Worm (Caenorhabditis elegans): Measurements from ENCODE around the gene nas-24.

The nas-24 gene

DNA sequence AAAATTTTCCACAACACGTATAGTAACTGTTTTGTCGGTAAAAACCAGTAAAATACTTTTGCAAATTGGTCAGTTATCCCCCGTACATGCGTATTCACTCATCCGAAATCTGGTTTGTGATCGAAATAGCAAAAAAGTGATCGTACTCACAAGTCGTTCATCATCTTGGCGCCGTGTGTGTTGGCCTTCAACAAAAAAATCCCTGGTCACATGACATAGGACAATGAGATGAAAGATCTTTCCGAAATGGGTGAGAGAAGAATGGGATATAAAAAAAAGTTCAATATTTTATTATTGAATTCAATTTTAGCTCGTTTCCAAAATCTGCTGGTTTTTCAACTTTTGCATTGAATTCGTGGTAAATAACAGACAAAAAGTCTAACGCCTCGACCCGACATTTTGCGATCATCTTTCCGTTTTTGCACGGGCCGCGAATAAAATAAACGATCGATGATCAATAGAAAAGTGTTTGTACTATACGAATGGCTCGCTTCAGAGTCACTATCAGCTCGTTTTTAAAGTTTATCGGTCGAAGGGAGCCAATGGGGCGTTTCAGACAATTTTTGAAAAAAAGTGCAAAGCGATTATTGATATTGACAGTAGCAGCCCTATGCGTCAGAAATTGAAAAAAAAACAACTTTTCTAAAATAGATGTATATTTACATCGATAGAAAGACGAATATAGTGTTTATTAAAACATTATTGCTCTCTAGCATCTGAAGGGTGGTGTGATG, 18.9 kb downstream of the nas-24 start:
- no peak for TF ChIP-seq unc-120 (tag; optimal IDR thresholded peaks at IDR 0.05; ENCODE audit: poor library complexity, severe bottlenecking)
- no peak for TF ChIP-seq ces-1 (GFP tag; optimal IDR thresholded peaks at IDR 0.05)
- no peak for TF ChIP-seq drap-1 (GFP tag; optimal IDR thresholded peaks at IDR 0.05)
- TF ChIP-seq mab-5 (tag; optimal IDR thresholded peaks at IDR 0.05), result no peak
- no peak for TF ChIP-seq lsy-2 (tag; optimal IDR thresholded peaks at IDR 0.05)
- no peak for TF ChIP-seq zip-8 (tag; optimal IDR thresholded peaks at IDR 0.05)
- no peak for TF ChIP-seq unc-39 (tag; optimal IDR thresholded peaks at IDR 0.05)
- no peak for TF ChIP-seq ham-2 (GFP tag; optimal IDR thresholded peaks at IDR 0.05)
- TF ChIP-seq ceh-83 (GFP tag; optimal IDR thresholded peaks at IDR 0.05), result no peak
- TF ChIP-seq nhr-28 (tag; optimal IDR thresholded peaks at IDR 0.05), result no peak
- no peak for TF ChIP-seq ceh-43 (GFP tag; optimal IDR thresholded peaks at IDR 0.05)
- TF ChIP-seq blmp-1 (tag; optimal IDR thresholded peaks at IDR 0.05), result no peak
- TF ChIP-seq cnd-1 (tag; optimal IDR thresholded peaks at IDR 0.05), result no peak
- no peak for TF ChIP-seq sptf-1 (tag; optimal IDR thresholded peaks at IDR 0.05)
- TF ChIP-seq ztf-11 (tag; optimal IDR thresholded peaks at IDR 0.05), result no peak

DNA sequence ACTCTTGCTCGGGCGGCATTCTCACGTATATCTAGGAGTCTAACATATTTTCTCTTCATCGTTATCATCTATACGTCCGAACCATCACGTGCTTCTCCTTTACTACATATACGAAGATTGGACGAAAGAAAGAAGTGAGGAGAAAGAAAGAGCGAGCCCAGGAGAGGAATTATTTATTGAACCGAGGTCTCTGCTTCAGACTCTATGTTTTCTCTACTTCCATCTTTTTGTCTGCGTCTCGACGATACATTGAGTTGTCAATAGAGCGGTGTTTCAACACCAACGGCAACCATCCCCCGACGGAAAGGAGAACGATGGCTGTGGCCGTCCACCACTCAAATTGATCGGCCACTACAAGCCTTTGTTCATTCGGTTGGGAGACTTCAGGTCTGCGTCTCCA, 20.2 kb downstream of the nas-24 start:
- TF ChIP-seq lin-13 (tag; optimal IDR thresholded peaks at IDR 0.05) (peak; percentile 78), nhr-237 (tag; optimal IDR thresholded peaks at IDR 0.05) (peak; percentile 82), snpc-4 (tag; optimal IDR thresholded peaks at IDR 0.05) (no peak), nhr-28 (tag; optimal IDR thresholded peaks at IDR 0.05) (no peak), lsy-2 (tag; optimal IDR thresholded peaks at IDR 0.05) (peak; percentile 75), cnd-1 (tag; optimal IDR thresholded peaks at IDR 0.05) (peak; percentile 9), unc-120 (tag; optimal IDR thresholded peaks at IDR 0.05; ENCODE audit: poor library complexity, severe bottlenecking) (peak; percentile 91), ceh-39 (tag; optimal IDR thresholded peaks at IDR 0.05) (peak; percentile 36), unc-62 (GFP tag; optimal IDR thresholded peaks at IDR 0.05) (peak; percentile 94), drap-1 (GFP tag; optimal IDR thresholded peaks at IDR 0.05) (peak; percentile 43), mep-1 (tag; optimal IDR thresholded peaks at IDR 0.05) (peak; percentile 81), hlh-1 (tag; optimal IDR thresholded peaks at IDR 0.05) (peak; percentile 47), ceh-43 (GFP tag; optimal IDR thresholded peaks at IDR 0.05) (peak; percentile 24), pha-4 (tag; optimal IDR thresholded peaks at IDR 0.05) (peak; percentile 97), mls-2 (tag; optimal IDR thresholded peaks at IDR 0.05) (peak; percentile 85), ces-1 (GFP tag; optimal IDR thresholded peaks at IDR 0.05) (peak; percentile 59), sptf-1 (tag; optimal IDR thresholded peaks at IDR 0.05) (peak; percentile 38), blmp-1 (tag; optimal IDR thresholded peaks at IDR 0.05) (no peak), nhr-2 (tag; optimal IDR thresholded peaks at IDR 0.05) (peak; percentile 93), sem-2 (GFP tag; optimal IDR thresholded peaks at IDR 0.05) (no peak), unc-39 (tag; optimal IDR thresholded peaks at IDR 0.05) (no peak)

DNA sequence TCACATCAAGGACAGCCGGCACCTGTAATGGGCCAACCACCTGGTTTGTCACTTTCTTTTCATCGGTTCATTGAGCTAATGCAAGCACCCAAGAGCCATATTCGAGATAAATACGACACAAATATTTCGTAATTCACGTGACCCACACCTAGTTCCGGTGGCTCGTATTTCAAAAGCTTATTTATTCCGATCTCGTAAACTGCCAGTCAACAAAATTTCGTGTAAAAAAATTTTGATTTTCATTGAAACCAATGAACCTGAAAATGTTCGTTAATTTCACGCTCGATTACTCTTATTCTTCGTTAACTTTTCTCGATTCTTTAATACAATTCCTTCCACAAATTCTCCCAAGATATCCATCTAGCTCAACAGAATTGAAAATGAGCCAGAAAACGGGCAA, 20.9 kb downstream of the nas-24 start:
- TF ChIP-seq ceh-39 (tag; optimal IDR thresholded peaks at IDR 0.05), result no peak
- no peak for TF ChIP-seq sptf-1 (tag; optimal IDR thresholded peaks at IDR 0.05)
- TF ChIP-seq ceh-83 (GFP tag; optimal IDR thresholded peaks at IDR 0.05), result no peak
- no peak for TF ChIP-seq pha-4 (tag; optimal IDR thresholded peaks at IDR 0.05)
- TF ChIP-seq blmp-1 (tag; optimal IDR thresholded peaks at IDR 0.05), result no peak

DNA sequence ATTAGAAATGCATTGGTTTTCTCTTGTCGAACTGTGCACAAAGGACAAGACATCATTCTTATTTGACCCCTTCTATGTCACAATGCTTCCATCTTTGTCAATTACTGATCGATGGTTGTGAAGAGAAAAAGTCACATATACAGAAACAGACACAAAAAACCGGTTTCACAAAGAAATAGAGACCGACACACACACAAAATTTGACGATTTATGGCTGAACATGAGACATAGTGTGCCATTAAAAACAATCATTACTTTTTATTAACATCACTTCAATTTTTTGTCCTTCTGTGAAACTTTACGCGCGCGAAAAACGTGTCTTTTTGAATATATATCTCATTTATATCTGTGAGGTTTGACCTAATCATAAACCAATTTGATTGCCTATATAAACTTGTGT, 21.4 kb downstream of the nas-24 start:
- TF ChIP-seq cnd-1 (tag; optimal IDR thresholded peaks at IDR 0.05), result no peak
- TF ChIP-seq blmp-1 (tag; optimal IDR thresholded peaks at IDR 0.05), result no peak
- TF ChIP-seq unc-120 (tag; optimal IDR thresholded peaks at IDR 0.05; ENCODE audit: poor library complexity, severe bottlenecking), result no peak
- no peak for TF ChIP-seq mab-5 (tag; optimal IDR thresholded peaks at IDR 0.05)
- no peak for TF ChIP-seq nhr-28 (tag; optimal IDR thresholded peaks at IDR 0.05)
- no peak for TF ChIP-seq ceh-43 (GFP tag; optimal IDR thresholded peaks at IDR 0.05)
- no peak for TF ChIP-seq sem-2 (GFP tag; optimal IDR thresholded peaks at IDR 0.05)
- TF ChIP-seq ceh-83 (GFP tag; optimal IDR thresholded peaks at IDR 0.05), result no peak
- TF ChIP-seq tbx-8 (GFP tag; optimal IDR thresholded peaks at IDR 0.05), result no peak
- TF ChIP-seq snpc-4 (tag; optimal IDR thresholded peaks at IDR 0.05), result no peak
- TF ChIP-seq ham-2 (GFP tag; optimal IDR thresholded peaks at IDR 0.05), result no peak
- TF ChIP-seq bed-3 (GFP tag; optimal IDR thresholded peaks at IDR 0.05), result no peak
- no peak for TF ChIP-seq M03D4.4 (tag; optimal IDR thresholded peaks at IDR 0.05)
- TF ChIP-seq hlh-1 (tag; optimal IDR thresholded peaks at IDR 0.05), result no peak
- TF ChIP-seq pha-4 (tag; optimal IDR thresholded peaks at IDR 0.05), result no peak
- TF ChIP-seq lin-32 (GFP tag; optimal IDR thresholded peaks at IDR 0.05), result no peak
- TF ChIP-seq lsy-2 (tag; optimal IDR thresholded peaks at IDR 0.05), result no peak
- TF ChIP-seq elt-3 (tag; optimal IDR thresholded peaks at IDR 0.05), result no peak
- no peak for TF ChIP-seq unc-39 (tag; optimal IDR thresholded peaks at IDR 0.05)
- TF ChIP-seq drap-1 (GFP tag; optimal IDR thresholded peaks at IDR 0.05), result no peak
